Fruit fly (Drosophila melanogaster) whole organism, embryonic: ENCODE results near the gene IRSp53.

Experiments used
- Atf6 ChIP-seq: fragments of 200-800 bp; sonication (Bioruptor generic); IDR thresholded peaks from 2 replicates; pipeline ENCODE4 v1.3.6; 2022; ENCODE audit warnings: missing biosample characterization, missing genetic modification characterization
- B-H2 ChIP-seq: fragments of 200-800 bp; sonication (Bioruptor generic); optimal IDR thresholded peaks from 2 replicates; lab custom pipeline; 2018; ENCODE audit warnings: missing biosample characterization, mild to moderate bottlenecking, missing genetic modification characterization
- CG10147 ChIP-seq: fragments of 200-800 bp; sonication (Bioruptor generic); optimal IDR thresholded peaks from 2 replicates; lab custom pipeline; 2019; ENCODE audit warnings: missing biosample characterization, mild to moderate bottlenecking, missing genetic modification characterization, moderate library complexity
- CG10654 ChIP-seq: fragments of 200-800 bp; sonication (Bioruptor generic); optimal IDR thresholded peaks from 2 replicates; lab custom pipeline; 2016; ENCODE audit warnings: missing biosample characterization, missing genetic modification characterization
- CG11398 ChIP-seq: fragments of 200-800 bp; sonication (Bioruptor generic); optimal IDR thresholded peaks from 2 replicates; lab custom pipeline; 2016; ENCODE audit warnings: missing biosample characterization, missing genetic modification characterization
- CG13123 ChIP-seq: fragments of 200-800 bp; sonication (Bioruptor generic); optimal IDR thresholded peaks from 2 replicates; lab custom pipeline; 2016; ENCODE audit warnings: missing biosample characterization, missing genetic modification characterization
- CG13624 ChIP-seq: fragments of 200-800 bp; sonication (Bioruptor generic); optimal IDR thresholded peaks from 2 replicates; lab custom pipeline; 2016; ENCODE audit warnings: missing biosample characterization, missing genetic modification characterization
- CG14667 ChIP-seq: fragments of 200-800 bp; sonication (Bioruptor generic); IDR thresholded peaks from 2 replicates; pipeline ENCODE4 v1.3.6; 2022; ENCODE audit warnings: missing biosample characterization, missing genetic modification characterization
- CG17328 ChIP-seq: fragments of 200-800 bp; sonication (Bioruptor generic); IDR thresholded peaks from 2 replicates; pipeline ENCODE4 v1.3.6; 2022; ENCODE audit warnings: missing biosample characterization, missing genetic modification characterization
- CG30020 ChIP-seq: fragments of 200-800 bp; optimal IDR thresholded peaks from 2 replicates; lab custom pipeline; 2019; ENCODE audit warnings: missing biosample characterization, mild to moderate bottlenecking, missing genetic modification characterization, moderate library complexity
- CG31441 ChIP-seq: fragments of 200-800 bp; sonication (Bioruptor generic); IDR thresholded peaks from 2 replicates; pipeline ENCODE4 v1.3.6; 2022; ENCODE audit warnings: missing biosample characterization, missing genetic modification characterization
- CG32532 ChIP-seq: fragments of 200-800 bp; sonication (Bioruptor generic); IDR thresholded peaks from 2 replicates; pipeline ENCODE4 v1.3.6; 2022; ENCODE audit warnings: missing biosample characterization, missing genetic modification characterization
- CG4854 ChIP-seq: fragments of 200-800 bp; sonication (Bioruptor generic); optimal IDR thresholded peaks from 2 replicates; lab custom pipeline; 2016; ENCODE audit warnings: missing biosample characterization, missing genetic modification characterization, inconsistent platforms
- CG6175 ChIP-seq: fragments of 200-800 bp; sonication (Bioruptor generic); IDR thresholded peaks from 3 replicates; pipeline ENCODE4 v1.3.6; 2022; ENCODE audit warnings: missing biosample characterization, missing genetic modification characterization
- CG6654 ChIP-seq: fragments of 200-800 bp; sonication (Bioruptor generic); optimal IDR thresholded peaks from 2 replicates; lab custom pipeline; 2017; ENCODE audit warnings: missing biosample characterization, mild to moderate bottlenecking, missing genetic modification characterization
- CG7357 ChIP-seq: fragments of 200-800 bp; sonication (Bioruptor generic); IDR thresholded peaks from 3 replicates; pipeline ENCODE4 v1.3.6; 2022; ENCODE audit warnings: missing biosample characterization, missing genetic modification characterization
- CG7372 ChIP-seq: fragments of 200-800 bp; sonication (Bioruptor generic); IDR thresholded peaks from 2 replicates; pipeline ENCODE4 v1.3.6; 2022; ENCODE audit warnings: missing biosample characterization, missing genetic modification characterization
- CG8478 ChIP-seq: fragments of >200 bp; optimal IDR thresholded peaks from 2 replicates; lab custom pipeline; 2018
- CG9215 ChIP-seq: fragments of 200-800 bp; sonication (Bioruptor generic); IDR thresholded peaks from 2 replicates; pipeline ENCODE4 v1.3.6; 2022; ENCODE audit warnings: missing biosample characterization, missing genetic modification characterization
- CG9609 ChIP-seq: fragments of 200-800 bp; sonication (Bioruptor generic); optimal IDR thresholded peaks from 3 replicates; lab custom pipeline; 2016; ENCODE audit warnings: missing biosample characterization, missing genetic modification characterization
- Ets65A ChIP-seq: fragments of 200-800 bp; sonication (Bioruptor generic); peaks from one replicate; lab custom pipeline; 2016; ENCODE audit warnings: missing biosample characterization, missing genetic modification characterization
- GATAe ChIP-seq: fragments of 200-800 bp; sonication (Bioruptor generic); conservative IDR thresholded peaks from 2 replicates; pipeline ENCODE4 v1.3.6; 2022; ENCODE audit warnings: missing biosample characterization, missing genetic modification characterization
- Hand ChIP-seq: fragments of 200-800 bp; sonication (Bioruptor generic); optimal IDR thresholded peaks from 2 replicates; lab custom pipeline; 2017; ENCODE audit warnings: mild to moderate bottlenecking, missing biosample characterization, missing genetic modification reagents, missing genetic modification characterization
- Hmr ChIP-seq: fragments of 200-800 bp; sonication (Bioruptor generic); optimal IDR thresholded peaks from 3 replicates; lab custom pipeline; 2017; ENCODE audit warnings: mild to moderate bottlenecking, missing biosample characterization, missing genetic modification reagents, missing genetic modification characterization
- Hr51 ChIP-seq, 2 experiments: fragments of 200-800 bp; sonication (Bioruptor generic); optimal IDR thresholded peaks; 2 replicates in 1 of 2; 3 replicates in 1 of 2; lab custom pipeline; 2016 to 2018; ENCODE audit warnings: missing biosample characterization in 2 of 2, missing genetic modification characterization in 2 of 2, mild to moderate bottlenecking in 1 of 2, moderate library complexity in 1 of 2
- Lhr ChIP-seq: fragments of 200-800 bp; sonication (Bioruptor generic); optimal IDR thresholded peaks from 3 replicates; lab custom pipeline; 2017; ENCODE audit warnings: mild to moderate bottlenecking, missing biosample characterization, missing genetic modification reagents, missing genetic modification characterization
- MBD-R2 ChIP-seq: fragments of 200-800 bp; sonication (Bioruptor generic); IDR thresholded peaks from 2 replicates; pipeline ENCODE4 v1.3.6; 2022; ENCODE audit warnings: missing biosample characterization, missing genetic modification characterization
- Max ChIP-seq: fragments of 200-800 bp; sonication (Bioruptor generic); optimal IDR thresholded peaks from 2 replicates; lab custom pipeline; 2016; ENCODE audit warnings: missing biosample characterization, mild to moderate bottlenecking, missing genetic modification characterization
- NC2β ChIP-seq: fragments of 200-800 bp; sonication (Bioruptor generic); optimal IDR thresholded peaks from 2 replicates; lab custom pipeline; 2016; ENCODE audit warnings: missing biosample characterization, missing genetic modification characterization
- Neu2 ChIP-seq: fragments of 200-800 bp; sonication (Bioruptor generic); optimal IDR thresholded peaks from 3 replicates; lab custom pipeline; 2016; ENCODE audit warnings: missing biosample characterization, missing genetic modification characterization, borderline replicate concordance
- Nf-YB ChIP-seq: fragments of 200-800 bp; sonication (Bioruptor generic); optimal IDR thresholded peaks from 3 replicates; lab custom pipeline; 2019; ENCODE audit warnings: missing biosample characterization, mild to moderate bottlenecking, missing genetic modification characterization, moderate library complexity
- Sry-β ChIP-seq: fragments of 200-800 bp; sonication (Bioruptor generic); optimal IDR thresholded peaks from 2 replicates; lab custom pipeline; 2018; ENCODE audit warnings: missing biosample characterization, mild to moderate bottlenecking, missing genetic modification characterization, moderate library complexity
- al ChIP-seq: fragments of 200-800 bp; sonication (Bioruptor generic); IDR thresholded peaks from 2 replicates; pipeline ENCODE4 v1.3.6; 2022; ENCODE audit warnings: missing biosample characterization, missing genetic modification characterization
- ash1 ChIP-seq: fragments of 200-800 bp; sonication (Bioruptor generic); optimal IDR thresholded peaks from 2 replicates; lab custom pipeline; 2018; ENCODE audit warnings: missing biosample characterization, mild to moderate bottlenecking, missing genetic modification characterization
- bcd ChIP-seq: fragments of 200-800 bp; sonication (Bioruptor generic); optimal IDR thresholded peaks from 2 replicates; lab custom pipeline; 2017; ENCODE audit warnings: missing biosample characterization, mild to moderate bottlenecking, missing genetic modification characterization
- btn ChIP-seq: fragments of 200-800 bp; sonication (Bioruptor generic); optimal IDR thresholded peaks from 2 replicates; lab custom pipeline; 2016; ENCODE audit warnings: missing biosample characterization, missing genetic modification characterization
- chif ChIP-seq, 2 experiments: fragments of 200-800 bp; sonication (Bioruptor generic); optimal IDR thresholded peaks; 3 replicates each; lab custom pipeline; 2016; ENCODE audit warnings: missing biosample characterization in 2 of 2, missing genetic modification characterization in 2 of 2
- ci ChIP-seq: fragments of 200-800 bp; sonication (Bioruptor generic); IDR thresholded peaks from 3 replicates; pipeline ENCODE4 v1.3.6; 2022; ENCODE audit warnings: missing biosample characterization, missing genetic modification characterization
- danr ChIP-seq: fragments of 200-800 bp; sonication (Bioruptor generic); IDR thresholded peaks from 2 replicates; pipeline ENCODE4 v1.3.6; 2022; ENCODE audit warnings: missing biosample characterization, missing genetic modification characterization
- gfzf ChIP-seq: fragments of 200-800 bp; sonication (Bioruptor generic); optimal IDR thresholded peaks from 2 replicates; lab custom pipeline; 2016; ENCODE audit warnings: missing biosample characterization, mild to moderate bottlenecking, missing genetic modification characterization, moderate library complexity
- lbe ChIP-seq: fragments of 200-800 bp; sonication (Bioruptor generic); optimal IDR thresholded peaks from 2 replicates; lab custom pipeline; 2016; ENCODE audit warnings: missing biosample characterization, mild to moderate bottlenecking, missing genetic modification characterization
- peb ChIP-seq: fragments of 200-800 bp; sonication (Bioruptor generic); IDR thresholded peaks from 2 replicates; pipeline ENCODE4 v1.3.6; 2022; ENCODE audit warnings: missing biosample characterization, missing genetic modification characterization
- pita ChIP-seq: fragments of 200-800 bp; sonication (Bioruptor generic); optimal IDR thresholded peaks from 2 replicates; lab custom pipeline; 2017; ENCODE audit warnings: missing biosample characterization, mild to moderate bottlenecking, missing genetic modification characterization
- prd ChIP-seq, 3 experiments: fragments of >200 bp in 2 of 3; fragments of 200-800 bp in 1 of 3; sonication (Bioruptor generic) in 1 of 3; optimal IDR thresholded peaks in 2 of 3; IDR thresholded peaks in 1 of 3; 2 replicates in 2 of 3; 3 replicates in 1 of 3; pipeline versions ENCODE4 v1.3.6 to Lab custom; 2017 to 2022; ENCODE audit warnings: missing biosample characterization in 1 of 3, missing genetic modification characterization in 1 of 3
- pros ChIP-seq: fragments of 200-800 bp; sonication (Bioruptor generic); optimal IDR thresholded peaks from 3 replicates; lab custom pipeline; 2019; ENCODE audit warnings: missing biosample characterization, mild to moderate bottlenecking, missing genetic modification characterization, moderate library complexity
- sr ChIP-seq: fragments of 200-800 bp; sonication (Bioruptor generic); IDR thresholded peaks from 3 replicates; pipeline ENCODE4 v1.3.6; 2022; ENCODE audit warnings: missing biosample characterization, missing genetic modification characterization
- tap ChIP-seq: fragments of 200-800 bp; optimal IDR thresholded peaks from 3 replicates; lab custom pipeline; 2019; ENCODE audit warnings: missing biosample characterization, mild to moderate bottlenecking, missing genetic modification characterization, moderate library complexity
- tin ChIP-seq: fragments of 200-800 bp; sonication (Bioruptor generic); optimal IDR thresholded peaks from 3 replicates; lab custom pipeline; 2016; ENCODE audit warnings: missing biosample characterization, missing genetic modification characterization
- unpg ChIP-seq: fragments of 200-800 bp; sonication (Bioruptor generic); optimal IDR thresholded peaks from 3 replicates; lab custom pipeline; 2018; ENCODE audit warnings: missing biosample characterization, mild to moderate bottlenecking, missing genetic modification characterization, moderate library complexity

The IRSp53 gene

DNA sequence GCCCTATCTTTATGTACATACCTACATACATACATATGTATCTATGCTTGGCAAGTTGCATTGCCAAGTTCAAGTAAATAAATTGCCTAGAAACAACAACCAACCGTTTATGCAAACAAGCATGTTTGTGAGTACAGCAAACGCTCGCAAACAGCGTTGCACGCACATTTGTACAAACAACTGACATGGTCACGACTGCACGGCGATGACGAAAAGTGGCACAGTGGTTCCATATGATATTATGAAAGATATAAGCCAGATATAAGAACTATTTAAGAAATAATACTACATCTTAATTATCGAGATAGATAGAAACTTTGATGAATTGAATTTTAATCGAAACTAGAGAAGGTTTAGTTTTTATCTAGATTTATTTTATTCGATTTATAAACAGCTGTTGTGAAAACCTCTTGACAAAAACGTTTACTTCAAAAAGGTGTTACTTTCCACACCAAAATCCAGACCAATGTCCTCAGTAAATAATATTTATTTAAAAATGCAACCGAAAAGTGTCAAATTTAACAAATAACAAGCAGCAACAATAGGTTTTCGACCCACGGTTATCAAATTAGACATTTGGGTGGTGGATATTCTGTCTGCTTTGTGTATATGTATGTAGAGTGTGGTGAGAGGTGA, 45.9 kb upstream of the IRSp53 start (continued):
- peak; percentile 67 for TF ChIP-seq CG6654 (GFP tag; lab: Kevin White, UChicago)
- TF ChIP-seq peb (GFP tag; lab: Robert Waterston, UW), result peak; percentile 39; the same call in 1 of the 2 replicates
- TF ChIP-seq Max (GFP tag; lab: Kevin White, UChicago), result peak; percentile 93
- TF ChIP-seq CG8478 (lab: Kevin White, UChicago), result no peak
- TF ChIP-seq bcd (GFP tag; lab: Kevin White, UChicago), result peak; percentile 88
- peak; percentile 67 for TF ChIP-seq Sry-β (GFP tag; lab: Kevin White, UChicago)
- TF ChIP-seq NC2β (GFP tag; lab: Kevin White, UChicago), result peak; percentile 79
- peak; percentile 86 for TF ChIP-seq unpg (GFP tag; lab: Kevin White, UChicago)
- TF ChIP-seq CG30020 (tag; lab: Kevin White, UChicago), result peak; percentile 72
- TF ChIP-seq CG4854 (GFP tag; lab: Kevin White, UChicago), result peak; percentile 73
- TF ChIP-seq CG9215 (GFP tag; lab: Robert Waterston, UW), result 0 out of 2 replicates have a peak, but pooled peaks have one; percentile 32
- TF ChIP-seq CG9609 (GFP tag; lab: Kevin White, UChicago), result peak; percentile 54
- TF ChIP-seq CG7357 (GFP tag; lab: Robert Waterston, UW), result no peak; the same call in none of the 3 replicates
- peak; percentile 58; the same call in 1 of the 2 replicates for TF ChIP-seq danr (GFP tag; lab: Robert Waterston, UW)
- TF ChIP-seq al (GFP tag; lab: Robert Waterston, UW), result peak; percentile 47; the same call in 1 of the 2 replicates
- TF ChIP-seq B-H2 (GFP tag; lab: Kevin White, UChicago), result no peak
- TF ChIP-seq CG11398 (GFP tag; lab: Kevin White, UChicago), result peak; percentile 83
- TF ChIP-seq sr, result peak; percentile 74; the same call in 2 of the 3 replicates
- TF ChIP-seq CG6175 (GFP tag; lab: Robert Waterston, UW), result no peak
- peak; percentile 26 for TF ChIP-seq CG13624 (GFP tag; lab: Kevin White, UChicago)
- peak; percentile 61 for TF ChIP-seq ash1
- peak; percentile 70 for TF ChIP-seq btn
- peak; percentile 88 for TF ChIP-seq ci
- peak; percentile 88 for TF ChIP-seq CG10147 (GFP tag; lab: Kevin White, UChicago)
- TF ChIP-seq tap, result peak; percentile 87
- peak; percentile 52 for TF ChIP-seq CG10654 (GFP tag; lab: Kevin White, UChicago)
- TF ChIP-seq pita (GFP tag; lab: Kevin White, UChicago), result no peak
- peak; percentile 97 for TF ChIP-seq CG31441
- TF ChIP-seq tin (GFP tag; lab: Kevin White, UChicago), result peak; percentile 87
- peak; percentile 83; the same call in 1 of the 2 replicates for TF ChIP-seq Atf6 (GFP tag; lab: Robert Waterston, UW)
- TF ChIP-seq Hr51 (GFP tag; optimal IDR thresholded peaks at IDR 0.05; lab: Kevin White, UChicago), result peak; percentile 68 to 97
- TF ChIP-seq gfzf (GFP tag; lab: Kevin White, UChicago), result no peak
- peak; percentile 67; the same call in 1 of the 2 replicates for TF ChIP-seq CG14667
- TF ChIP-seq Hand (GFP tag; lab: Kevin White, UChicago), result peak; percentile 82
- TF ChIP-seq Nf-YB (GFP tag; lab: Kevin White, UChicago), result peak; percentile 83
- TF ChIP-seq CG7372 (GFP tag; lab: Robert Waterston, UW), result peak; percentile 72; the same call in 1 of the 2 replicates
- peak; percentile 83 for TF ChIP-seq chif (GFP tag; optimal IDR thresholded peaks at IDR 0.05; lab: Kevin White, UChicago)
- TF ChIP-seq CG32532 (GFP tag; lab: Robert Waterston, UW), result peak; percentile 58; the same call in 1 of the 2 replicates
- TF ChIP-seq CG13123 (GFP tag; lab: Kevin White, UChicago), result peak; percentile 75
- no peak for TF ChIP-seq prd (optimal IDR thresholded peaks at IDR 0.05; lab: Kevin White, UChicago)
- TF ChIP-seq prd (GFP tag; IDR thresholded peaks at IDR 0.05; lab: Robert Waterston, UW), result peak; percentile 85
- TF ChIP-seq Lhr (GFP tag; lab: Kevin White, UChicago), result peak; percentile 81
- peak; percentile 70 for TF ChIP-seq CG17328 (GFP tag; lab: Robert Waterston, UW)
- peak; percentile 23; the same call in 1 of the 2 replicates for TF ChIP-seq MBD-R2 (GFP tag; lab: Robert Waterston, UW)
- no peak for TF ChIP-seq GATAe
- TF ChIP-seq lbe (GFP tag; lab: Kevin White, UChicago), result peak; percentile 66
- TF ChIP-seq Hmr, result peak; percentile 89
- TF ChIP-seq Ets65A, result peak; percentile 96
- TF ChIP-seq Neu2 (GFP tag; lab: Kevin White, UChicago), result peak; percentile 25
- TF ChIP-seq pros (GFP tag; lab: Kevin White, UChicago), result peak; percentile 27
